Worm (Caenorhabditis elegans) whole organism, L1 larva: ENCODE data around the gene fbxa-25.

Experiments
- aha-1 ChIP-seq: fragments of 150-350 bp; optimal IDR thresholded peaks from 2 replicates; lab custom pipeline; 2014; ENCODE audit warnings: missing biosample characterization, missing genetic modification characterization
- aly-2 ChIP-seq: fragments of 150-350 bp; optimal IDR thresholded peaks from 2 replicates; lab custom pipeline; 2014; ENCODE audit warnings: missing biosample characterization, missing genetic modification characterization
- blmp-1 ChIP-seq: fragments of 150-350 bp; optimal IDR thresholded peaks from 2 replicates; lab custom pipeline; 2014; ENCODE audit warnings: missing biosample characterization, missing genetic modification characterization
- dsc-1 ChIP-seq: sonication (generic microtip); optimal IDR thresholded peaks from 2 replicates; lab custom pipeline; 2016; ENCODE audit warnings: mild to moderate bottlenecking, missing genetic modification characterization, missing compliant biosample characterization
- efl-1 ChIP-seq, 4 experiments: fragments of 150-350 bp; optimal IDR thresholded peaks in 3 of 4; peaks in 1 of 4; 1 replicate in 1 of 4; 2 replicates in 3 of 4; lab custom pipeline; 2014; ENCODE audit warnings: missing biosample characterization in 2 of 4, missing genetic modification characterization in 2 of 4, missing genetic modification reagents in 2 of 4
- egl-27 ChIP-seq, 2 experiments: fragments of 150-350 bp in 1 of 2; sonication (generic microtip); optimal IDR thresholded peaks; 3 replicates each; lab custom pipeline; 2017 to 2018; ENCODE audit warnings: missing biosample characterization in 2 of 2, missing genetic modification characterization in 2 of 2, missing genetic modification reagents in 2 of 2
- elt-3 ChIP-seq, 6 experiments: fragments of 150-350 bp in 1 of 6; sonication (generic microtip); optimal IDR thresholded peaks; 2 replicates each; lab custom pipeline; 2017 to 2018; ENCODE audit warnings: missing biosample characterization in 6 of 6, missing genetic modification characterization in 6 of 6, inconsistent platforms in 1 of 6
- fkh-10 ChIP-seq: sonication (generic microtip); optimal IDR thresholded peaks from 2 replicates; lab custom pipeline; 2017; ENCODE audit warnings: missing biosample characterization, missing genetic modification reagents, missing genetic modification characterization
- mdl-1 ChIP-seq, 2 experiments: fragments of 150-350 bp; optimal IDR thresholded peaks; 2 replicates each; lab custom pipeline; 2014 to 2017; ENCODE audit warnings: missing biosample characterization in 2 of 2, missing genetic modification characterization in 2 of 2, inconsistent platforms in 1 of 2
- nhr-77 ChIP-seq: fragments of 150-350 bp; optimal IDR thresholded peaks from 2 replicates; lab custom pipeline; 2014; ENCODE audit warnings: missing biosample characterization, missing genetic modification characterization
- pqm-1 ChIP-seq: sonication (generic microtip); optimal IDR thresholded peaks from 3 replicates; lab custom pipeline; 2017; ENCODE audit warnings: missing biosample characterization, missing genetic modification characterization
- snpc-4 ChIP-seq: fragments of 150-350 bp; optimal IDR thresholded peaks from 2 replicates; lab custom pipeline; 2014; ENCODE audit warnings: missing biosample characterization, missing genetic modification characterization
- sptf-1 ChIP-seq: fragments of 150-350 bp; optimal IDR thresholded peaks from 2 replicates; lab custom pipeline; 2014; ENCODE audit warnings: missing biosample characterization, missing genetic modification characterization

- no peak for TF ChIP-seq aha-1
- TF ChIP-seq dsc-1: no peak
- no peak for TF ChIP-seq blmp-1 (tag; lab: Kevin White, UChicago)
- TF ChIP-seq snpc-4 (tag; lab: Kevin White, UChicago): no peak
- TF ChIP-seq mdl-1 (tag; optimal IDR thresholded peaks at IDR 0.05; lab: Kevin White, UChicago): no peak
- TF ChIP-seq egl-27 (tag; optimal IDR thresholded peaks at IDR 0.05; lab: Kevin White, UChicago): no peak
- TF ChIP-seq elt-3 (tag; optimal IDR thresholded peaks at IDR 0.05; lab: Kevin White, UChicago): no peak
- TF ChIP-seq fkh-10: no peak
- TF ChIP-seq nhr-77 (tag; lab: Kevin White, UChicago): no peak
- TF ChIP-seq pqm-1 (tag; lab: Kevin White, UChicago): no peak
- TF ChIP-seq sptf-1 (tag; lab: Kevin White, UChicago): no peak
- no peak for TF ChIP-seq efl-1 (optimal IDR thresholded peaks at IDR 0.05; lab: Kevin White, UChicago)
- no peak for TF ChIP-seq efl-1 (GFP tag; optimal IDR thresholded peaks at IDR 0.05 in 1 of 2; lab: Kevin White, UChicago)
- no peak for TF ChIP-seq aly-2
Observed at ce11 chrIII:1372563-1372962, 23.3 kb upstream of the fbxa-25 start.
